1 fruit fly cellular context compared by ENCODE assay signal in the genomic region with DNA sequence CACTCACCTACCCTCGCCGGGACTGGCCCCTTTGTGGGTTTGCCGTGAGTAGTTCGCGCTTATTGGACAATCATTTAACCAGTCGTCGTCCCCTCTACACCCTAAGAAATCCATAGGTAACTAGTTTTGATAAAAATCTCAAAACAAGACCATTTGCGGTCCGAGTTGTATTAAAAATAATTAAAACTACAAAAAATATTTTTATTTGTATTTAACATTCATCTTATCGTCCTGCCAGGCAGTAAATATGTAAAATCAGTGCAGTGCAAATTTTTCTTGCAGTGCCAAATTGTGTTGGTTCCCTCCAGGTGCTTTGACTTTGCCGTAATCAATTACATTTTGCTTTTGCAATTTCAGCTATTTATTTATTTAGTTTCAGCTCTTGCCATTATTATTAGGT.
TF ChIP-seq lines count a peak whose summit lies in the region.

No protein-coding gene starts in this region.

TF ChIP-seq in whole organism, embryonic, 481 proteins besides CTCF, POLR2A, EP300 and RAD21 (continued from another document and continues in another):
- TF ChIP-seq crc (GFP tag; optimal IDR thresholded peaks at IDR 0.05; lab: Kevin White, UChicago) (no peak), CG4854 (GFP tag; optimal IDR thresholded peaks at IDR 0.05; lab: Kevin White, UChicago) (no peak), dimm (GFP tag; IDR thresholded peaks at IDR 0.05; lab: Robert Waterston, UW) (no peak), sna (GFP tag; IDR thresholded peaks at IDR 0.05; lab: Robert Waterston, UW; ENCODE audit: partially characterized antibody) (no peak), CG6765 (GFP tag; optimal IDR thresholded peaks at IDR 0.05; lab: Kevin White, UChicago) (no peak), CG2875 (GFP tag; optimal IDR thresholded peaks at IDR 0.05; lab: Kevin White, UChicago) (no peak), Jarid2 (GFP tag; optimal IDR thresholded peaks at IDR 0.05; lab: Kevin White, UChicago) (no peak), CG8290 (GFP tag; optimal IDR thresholded peaks at IDR 0.05; lab: Kevin White, UChicago) (no peak), CG8290 (tag; optimal IDR thresholded peaks at IDR 0.05; lab: Kevin White, UChicago) (no peak), CG6683 (GFP tag; optimal IDR thresholded peaks at IDR 0.05; lab: Kevin White, UChicago) (peak; percentile 24), ranshi (GFP tag; IDR thresholded peaks at IDR 0.05; lab: Robert Waterston, UW) (no peak), CG4617 (GFP tag; optimal IDR thresholded peaks at IDR 0.05; lab: Kevin White, UChicago; ENCODE audit: borderline replicate concordance) (no peak), GATAe (GFP tag; conservative IDR thresholded peaks at IDR 0.05; lab: Robert Waterston, UW) (no peak), Lhr (GFP tag; optimal IDR thresholded peaks at IDR 0.05; lab: Kevin White, UChicago) (no peak), TFAM (GFP tag; optimal IDR thresholded peaks at IDR 0.05; lab: Kevin White, UChicago) (no peak), ac (GFP tag; optimal IDR thresholded peaks at IDR 0.05; lab: Kevin White, UChicago) (no peak), CG30403 (GFP tag; optimal IDR thresholded peaks at IDR 0.05; lab: Kevin White, UChicago) (peak; percentile 35), CG13624 (GFP tag; optimal IDR thresholded peaks at IDR 0.05; lab: Kevin White, UChicago) (no peak), CG12744 (GFP tag; optimal IDR thresholded peaks at IDR 0.05; lab: Kevin White, UChicago) (no peak), CG11504 (tag; optimal IDR thresholded peaks at IDR 0.05; lab: Kevin White, UChicago) (no peak), ci (GFP tag; IDR thresholded peaks at IDR 0.05; lab: Robert Waterston, UW) (no peak), CG3281 (GFP tag; optimal IDR thresholded peaks at IDR 0.05; lab: Kevin White, UChicago) (no peak), sisA (GFP tag; IDR thresholded peaks at IDR 0.05; lab: Robert Waterston, UW) (0 out of 2 replicates have a peak, but pooled peaks have one; percentile 33), pfk (GFP tag; optimal IDR thresholded peaks at IDR 0.05; lab: Kevin White, UChicago) (no peak), tap (tag; optimal IDR thresholded peaks at IDR 0.05; lab: Kevin White, UChicago) (no peak), eyg (GFP tag; optimal IDR thresholded peaks at IDR 0.05; lab: Kevin White, UChicago) (no peak), dmrt11E (tag; optimal IDR thresholded peaks at IDR 0.05; lab: Kevin White, UChicago) (no peak), CG3163 (GFP tag; optimal IDR thresholded peaks at IDR 0.05; lab: Kevin White, UChicago) (no peak), zfh1 (GFP tag; IDR thresholded peaks at IDR 0.05; lab: Robert Waterston, UW) (no peak), CG10959 (GFP tag; IDR thresholded peaks at IDR 0.05; lab: Robert Waterston, UW) (no peak), Hey (tag; optimal IDR thresholded peaks at IDR 0.05; lab: Kevin White, UChicago) (no peak), gem (tag; optimal IDR thresholded peaks at IDR 0.05; lab: Kevin White, UChicago) (no peak), Spps (tag; optimal IDR thresholded peaks at IDR 0.05; lab: Kevin White, UChicago) (no peak), sug (tag; optimal IDR thresholded peaks at IDR 0.05; lab: Kevin White, UChicago) (no peak), CG1647 (GFP tag; optimal IDR thresholded peaks at IDR 0.05; lab: Kevin White, UChicago) (no peak), CG10462 (GFP tag; optimal IDR thresholded peaks at IDR 0.05; lab: Kevin White, UChicago) (no peak), MBD-R2 (GFP tag; IDR thresholded peaks at IDR 0.05; lab: Robert Waterston, UW) (peak; percentile 15; the same call in 1 of the 2 replicates), CG17361 (GFP tag; IDR thresholded peaks at IDR 0.05; lab: Robert Waterston, UW) (no peak), CG10147 (GFP tag; optimal IDR thresholded peaks at IDR 0.05; lab: Kevin White, UChicago) (no peak), fd64A (GFP tag; optimal IDR thresholded peaks at IDR 0.05; lab: Kevin White, UChicago) (no peak), chm (GFP tag; IDR thresholded peaks at IDR 0.05; lab: Robert Waterston, UW) (no peak), Side (GFP tag; optimal IDR thresholded peaks at IDR 0.05; lab: Kevin White, UChicago) (no peak), sens-2 (GFP tag; IDR thresholded peaks at IDR 0.05; lab: Robert Waterston, UW) (no peak), Sox100B (GFP tag; optimal IDR thresholded peaks at IDR 0.05; lab: Kevin White, UChicago) (no peak), CG8388 (GFP tag; optimal IDR thresholded peaks at IDR 0.05; lab: Kevin White, UChicago) (no peak), ftz-f1 (GFP tag; optimal IDR thresholded peaks at IDR 0.05; lab: Kevin White, UChicago) (no peak), Lim3 (GFP tag; IDR thresholded peaks at IDR 0.05; lab: Robert Waterston, UW) (no peak), CG1024 (GFP tag; IDR thresholded peaks at IDR 0.05; lab: Robert Waterston, UW) (no peak), gfzf (GFP tag; optimal IDR thresholded peaks at IDR 0.05; lab: Kevin White, UChicago) (no peak), esg (GFP tag; conservative IDR thresholded peaks at IDR 0.05; lab: Robert Waterston, UW) (peak; percentile 20; the same call in 1 of the 2 replicates), CG7987 (GFP tag; optimal IDR thresholded peaks at IDR 0.05; lab: Kevin White, UChicago) (no peak), rib (GFP tag; IDR thresholded peaks at IDR 0.05; lab: Robert Waterston, UW) (no peak), CG10274 (GFP tag; optimal IDR thresholded peaks at IDR 0.05; lab: Kevin White, UChicago) (no peak), ato (GFP tag; IDR thresholded peaks at IDR 0.05; lab: Robert Waterston, UW; ENCODE audit: partially characterized antibody) (no peak), CG32767 (GFP tag; IDR thresholded peaks at IDR 0.05; lab: Robert Waterston, UW) (no peak), Rx (GFP tag; IDR thresholded peaks at IDR 0.05; lab: Robert Waterston, UW) (no peak), HmgZ (tag; optimal IDR thresholded peaks at IDR 0.05; lab: Kevin White, UChicago) (no peak), Eip74EF (GFP tag; optimal IDR thresholded peaks at IDR 0.05; lab: Kevin White, UChicago) (no peak), wdn (GFP tag; IDR thresholded peaks at IDR 0.05; lab: Robert Waterston, UW) (no peak), nau (GFP tag; optimal IDR thresholded peaks at IDR 0.05; lab: Kevin White, UChicago) (no peak), onecut (GFP tag; IDR thresholded peaks at IDR 0.05; lab: Robert Waterston, UW) (no peak), Sin3A (optimal IDR thresholded peaks at IDR 0.05; lab: Kevin White, UChicago) (no peak), CG8924 (tag; optimal IDR thresholded peaks at IDR 0.05; lab: Kevin White, UChicago) (no peak), CG15696 (tag; optimal IDR thresholded peaks at IDR 0.05; lab: Kevin White, UChicago) (no peak), Oli (tag; optimal IDR thresholded peaks at IDR 0.05; lab: Kevin White, UChicago) (peak; percentile 16), pzg (GFP tag; optimal IDR thresholded peaks at IDR 0.05; lab: Kevin White, UChicago) (no peak), nerfin-2 (GFP tag; IDR thresholded peaks at IDR 0.05; lab: Robert Waterston, UW; ENCODE audit: partially characterized antibody) (no peak), Ptx1 (GFP tag; IDR thresholded peaks at IDR 0.05; lab: Robert Waterston, UW) (peak; percentile 46), run (tag; optimal IDR thresholded peaks at IDR 0.05; lab: Kevin White, UChicago) (no peak), PHDP (tag; optimal IDR thresholded peaks at IDR 0.05; lab: Kevin White, UChicago) (no peak), dmrt99B (tag; optimal IDR thresholded peaks at IDR 0.05; lab: Kevin White, UChicago) (no peak), Fer1 (GFP tag; optimal IDR thresholded peaks at IDR 0.05; lab: Kevin White, UChicago) (peak; percentile 21), CG14014 (GFP tag; IDR thresholded peaks at IDR 0.05; lab: Robert Waterston, UW) (0 out of 2 replicates have a peak, but pooled peaks have one; percentile 33), CG15011 (GFP tag; optimal IDR thresholded peaks at IDR 0.05; lab: Kevin White, UChicago) (peak; percentile 35), CG14710 (tag; optimal IDR thresholded peaks at IDR 0.05; lab: Kevin White, UChicago) (no peak), CG7963 (GFP tag; IDR thresholded peaks at IDR 0.05; lab: Robert Waterston, UW; ENCODE audit: partially characterized antibody) (no peak), CG3847 (GFP tag; IDR thresholded peaks at IDR 0.05; lab: Robert Waterston, UW) (no peak), row (GFP tag; IDR thresholded peaks at IDR 0.05; lab: Robert Waterston, UW) (peak; percentile 61), Hmr (GFP tag; optimal IDR thresholded peaks at IDR 0.05; lab: Kevin White, UChicago) (peak; percentile 40), nmo (GFP tag; optimal IDR thresholded peaks at IDR 0.05; lab: Kevin White, UChicago) (no peak), CG10366 (GFP tag; IDR thresholded peaks at IDR 0.05; lab: Robert Waterston, UW) (no peak), Hr78 (GFP tag; optimal IDR thresholded peaks at IDR 0.05; lab: Kevin White, UChicago) (no peak), klu (GFP tag; IDR thresholded peaks at IDR 0.05; lab: Robert Waterston, UW) (0 out of 2 replicates have a peak, but pooled peaks have one; percentile 16), CG3065 (GFP tag; optimal IDR thresholded peaks at IDR 0.05; lab: Kevin White, UChicago) (no peak), hb (GFP tag; IDR thresholded peaks at IDR 0.05; lab: Robert Waterston, UW; ENCODE audit: partially characterized antibody) (no peak), twi (tag; optimal IDR thresholded peaks at IDR 0.05; lab: Kevin White, UChicago) (no peak), CG11560 (tag; IDR thresholded peaks at IDR 0.05; lab: Robert Waterston, UW) (no peak), CG14441 (GFP tag; IDR thresholded peaks at IDR 0.05; lab: Robert Waterston, UW) (peak; percentile 54; the same call in 1 of the 2 replicates), Doc3 (GFP tag; IDR thresholded peaks at IDR 0.05; lab: Robert Waterston, UW; ENCODE audit: partially characterized antibody) (no peak), CG17359 (tag; optimal IDR thresholded peaks at IDR 0.05; lab: Kevin White, UChicago) (no peak), CG16779 (GFP tag; IDR thresholded peaks at IDR 0.05; lab: Robert Waterston, UW) (no peak), Dll (GFP tag; IDR thresholded peaks at IDR 0.05; lab: Robert Waterston, UW; ENCODE audit: partially characterized antibody) (no peak), grn (GFP tag; optimal IDR thresholded peaks at IDR 0.05; lab: Kevin White, UChicago) (no peak), CG9797 (GFP tag; optimal IDR thresholded peaks at IDR 0.05; lab: Kevin White, UChicago) (no peak), Kr (GFP tag; optimal IDR thresholded peaks at IDR 0.05; lab: Kevin White, UChicago) (no peak), CG30431 (GFP tag; optimal IDR thresholded peaks at IDR 0.05; lab: Kevin White, UChicago) (no peak), nerfin-1 (tag; optimal IDR thresholded peaks at IDR 0.05; lab: Kevin White, UChicago) (no peak), croc (GFP tag; conservative IDR thresholded peaks at IDR 0.05; lab: Robert Waterston, UW) (no peak), psq (GFP tag; optimal IDR thresholded peaks at IDR 0.05; lab: Kevin White, UChicago) (no peak), corto (GFP tag; optimal IDR thresholded peaks at IDR 0.05; lab: Kevin White, UChicago) (no peak), CG18476 (GFP tag; optimal IDR thresholded peaks at IDR 0.05; lab: Kevin White, UChicago) (peak; percentile 10), zf30C (GFP tag; optimal IDR thresholded peaks at IDR 0.05; lab: Kevin White, UChicago) (no peak), ab (GFP tag; optimal IDR thresholded peaks at IDR 0.05; lab: Kevin White, UChicago) (no peak), CG9817 (tag; optimal IDR thresholded peaks at IDR 0.05; lab: Kevin White, UChicago) (peak; percentile 24), luna (GFP tag; optimal IDR thresholded peaks at IDR 0.05; lab: Kevin White, UChicago) (no peak), Meics (GFP tag; optimal IDR thresholded peaks at IDR 0.05; lab: Kevin White, UChicago) (peak; percentile 30), CG16815 (GFP tag; optimal IDR thresholded peaks at IDR 0.05; lab: Kevin White, UChicago) (no peak), CG7556 (GFP tag; optimal IDR thresholded peaks at IDR 0.05; lab: Kevin White, UChicago) (peak; percentile 40), slou (GFP tag; optimal IDR thresholded peaks at IDR 0.05; lab: Kevin White, UChicago) (no peak), phol (tag; optimal IDR thresholded peaks at IDR 0.05; lab: Kevin White, UChicago) (no peak), CG6254 (GFP tag; optimal IDR thresholded peaks at IDR 0.05; lab: Kevin White, UChicago) (no peak), CG31441 (GFP tag; IDR thresholded peaks at IDR 0.05; lab: Robert Waterston, UW) (no peak), Atf-2 (GFP tag; optimal IDR thresholded peaks at IDR 0.05; lab: Kevin White, UChicago) (no peak), CG4282 (GFP tag; optimal IDR thresholded peaks at IDR 0.05; lab: Kevin White, UChicago) (no peak), Atf6 (GFP tag; IDR thresholded peaks at IDR 0.05; lab: Robert Waterston, UW) (peak; percentile 34), gsb-n (tag; optimal IDR thresholded peaks at IDR 0.05; lab: Kevin White, UChicago) (no peak), CG10209 (GFP tag; optimal IDR thresholded peaks at IDR 0.05; lab: Kevin White, UChicago) (no peak), cg (GFP tag; optimal IDR thresholded peaks at IDR 0.05; lab: Kevin White, UChicago) (no peak), Dfd (GFP tag; optimal IDR thresholded peaks at IDR 0.05; lab: Kevin White, UChicago) (no peak), Usf (GFP tag; optimal IDR thresholded peaks at IDR 0.05; lab: Kevin White, UChicago) (no peak), Myb (GFP tag; optimal IDR thresholded peaks at IDR 0.05; lab: Kevin White, UChicago) (no peak), dati (GFP tag; IDR thresholded peaks at IDR 0.05; lab: Robert Waterston, UW) (no peak), gcm2 (GFP tag; optimal IDR thresholded peaks at IDR 0.05; lab: Kevin White, UChicago) (no peak), Fer3 (tag; optimal IDR thresholded peaks at IDR 0.05; lab: Kevin White, UChicago) (peak; percentile 28), Mrtf (GFP tag; IDR thresholded peaks at IDR 0.05; lab: Robert Waterston, UW) (no peak), CG6689 (GFP tag; IDR thresholded peaks at IDR 0.05; lab: Robert Waterston, UW) (peak; percentile 36; the same call in 1 of the 2 replicates), Bteb2 (GFP tag; optimal IDR thresholded peaks at IDR 0.05; lab: Kevin White, UChicago) (no peak), al (GFP tag; IDR thresholded peaks at IDR 0.05; lab: Robert Waterston, UW) (peak; percentile 34; the same call in 1 of the 2 replicates), lbe (GFP tag; optimal IDR thresholded peaks at IDR 0.05; lab: Kevin White, UChicago) (no peak), ATbp (GFP tag; optimal IDR thresholded peaks at IDR 0.05; lab: Kevin White, UChicago) (no peak), zen (tag; optimal IDR thresholded peaks at IDR 0.05; lab: Kevin White, UChicago) (no peak), CG3995 (GFP tag; optimal IDR thresholded peaks at IDR 0.05; lab: Kevin White, UChicago) (no peak), CG1602 (GFP tag; optimal IDR thresholded peaks at IDR 0.05; lab: Kevin White, UChicago) (no peak)
